Worm (Caenorhabditis elegans) whole organism, mixed stage, embryonic: Measurements from ENCODE around the gene rdy-2.

Experiments
- M03D4.4 ChIP-seq: sonication (generic microtip); optimal IDR thresholded peaks from 2 replicates; lab custom pipeline; 2017; ENCODE audit warnings: mild to moderate bottlenecking, missing genetic modification characterization, missing compliant biosample characterization
- blmp-1 ChIP-seq: fragments of 150-350 bp; optimal IDR thresholded peaks from 2 replicates; lab custom pipeline; 2014; ENCODE audit warnings: missing biosample characterization, missing genetic modification characterization
- ces-1 ChIP-seq: fragments of 150-350 bp; optimal IDR thresholded peaks from 2 replicates; lab custom pipeline; 2014; ENCODE audit warnings: missing biosample characterization, missing genetic modification reagents, missing genetic modification characterization
- elt-3 ChIP-seq: fragments of 150-350 bp; optimal IDR thresholded peaks from 2 replicates; lab custom pipeline; 2014; ENCODE audit warnings: missing biosample characterization, missing genetic modification characterization
- lin-13 ChIP-seq: fragments of 150-350 bp; optimal IDR thresholded peaks from 2 replicates; lab custom pipeline; 2014; ENCODE audit warnings: missing biosample characterization, missing genetic modification characterization
- snpc-4 ChIP-seq: fragments of 150-350 bp; optimal IDR thresholded peaks from 2 replicates; lab custom pipeline; 2014; ENCODE audit warnings: missing biosample characterization, missing genetic modification characterization
- unc-39 ChIP-seq: fragments of 150-350 bp; optimal IDR thresholded peaks from 2 replicates; lab custom pipeline; 2014; ENCODE audit warnings: missing biosample characterization, missing genetic modification characterization
- ztf-11 ChIP-seq: fragments of 150-350 bp; optimal IDR thresholded peaks from 2 replicates; lab custom pipeline; 2014; ENCODE audit warnings: missing biosample characterization, missing genetic modification characterization

DNA sequence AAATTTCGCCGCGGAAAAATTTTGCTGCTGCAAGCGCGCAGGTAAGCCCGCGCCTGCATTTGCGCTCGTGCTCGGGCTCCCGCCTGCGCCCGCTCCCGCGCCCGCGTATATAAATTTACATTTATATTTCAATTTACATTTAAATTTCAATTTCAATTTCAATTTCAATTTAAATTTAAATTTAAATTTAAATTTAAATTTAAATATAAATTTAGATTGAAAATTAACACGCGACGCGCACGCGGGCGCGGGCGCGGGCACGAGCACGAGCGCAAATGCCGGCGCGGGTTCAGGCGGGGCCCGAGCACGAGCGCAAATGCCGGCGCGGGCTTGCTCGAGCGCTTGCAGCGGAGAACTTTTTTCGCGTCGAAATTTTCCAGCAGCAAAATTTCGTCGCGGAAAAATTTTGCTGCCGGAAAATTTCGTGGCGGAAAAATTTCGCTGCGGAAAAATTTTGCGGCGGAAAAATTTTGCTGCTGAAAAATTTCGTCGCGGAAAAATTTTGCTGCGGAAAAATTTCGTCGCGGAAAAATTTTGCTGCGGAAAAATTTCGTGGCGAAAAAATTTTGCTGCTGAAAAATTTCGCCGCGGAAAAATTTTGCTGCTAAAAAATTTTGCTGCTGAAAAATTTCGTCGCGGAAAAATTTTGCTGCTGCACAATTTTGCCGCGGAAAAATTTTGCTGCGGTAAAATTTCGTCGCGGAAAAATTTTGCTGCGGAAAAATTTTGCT, 45.2 kb upstream of the rdy-2 start:
- TF ChIP-seq M03D4.4 (tag; lab: Kevin White, UChicago) = no peak
- no peak for TF ChIP-seq ces-1 (GFP tag; lab: Kevin White, UChicago)
- TF ChIP-seq blmp-1 (tag; lab: Kevin White, UChicago) = no peak
- TF ChIP-seq ztf-11 = no peak
- TF ChIP-seq elt-3 (tag; lab: Kevin White, UChicago) = no peak
- TF ChIP-seq snpc-4 (tag; lab: Kevin White, UChicago) = no peak
- TF ChIP-seq lin-13 (tag; lab: Kevin White, UChicago) = no peak
- no peak for TF ChIP-seq unc-39 (tag; lab: Kevin White, UChicago)
